Worm (Caenorhabditis elegans): ENCODE results near the gene C50E3.7.

DNA sequence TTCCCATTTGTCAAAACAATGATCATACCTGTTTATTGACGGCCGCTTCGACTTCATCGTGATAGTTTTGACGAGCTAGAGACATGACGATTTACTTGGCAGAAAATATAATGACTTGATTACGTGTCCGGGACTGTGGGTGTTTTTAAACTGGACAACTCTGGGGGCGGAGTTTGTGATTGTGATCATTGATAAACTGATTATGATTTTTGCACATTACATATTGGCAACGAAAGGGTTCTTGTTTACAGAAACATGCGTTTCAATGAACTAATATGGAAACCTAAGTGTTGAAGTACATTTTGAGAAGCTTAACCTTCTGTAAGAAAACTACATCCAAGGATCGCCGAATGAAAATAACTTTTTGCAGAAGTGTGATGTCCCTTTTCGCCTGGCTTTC is 50.7 kb downstream of the C50E3.7 start, which contains the start of gene ftn-1:
- no peak for TF ChIP-seq W03F9.2 (tag; optimal IDR thresholded peaks at IDR 0.05)
- no peak for TF ChIP-seq him-1 (tag; optimal IDR thresholded peaks at IDR 0.05)

All from whole organism, L4/young adult.